Worm (Caenorhabditis elegans): ENCODE data around the gene ZK1290.15.

ZK1290.15 gene

DNA sequence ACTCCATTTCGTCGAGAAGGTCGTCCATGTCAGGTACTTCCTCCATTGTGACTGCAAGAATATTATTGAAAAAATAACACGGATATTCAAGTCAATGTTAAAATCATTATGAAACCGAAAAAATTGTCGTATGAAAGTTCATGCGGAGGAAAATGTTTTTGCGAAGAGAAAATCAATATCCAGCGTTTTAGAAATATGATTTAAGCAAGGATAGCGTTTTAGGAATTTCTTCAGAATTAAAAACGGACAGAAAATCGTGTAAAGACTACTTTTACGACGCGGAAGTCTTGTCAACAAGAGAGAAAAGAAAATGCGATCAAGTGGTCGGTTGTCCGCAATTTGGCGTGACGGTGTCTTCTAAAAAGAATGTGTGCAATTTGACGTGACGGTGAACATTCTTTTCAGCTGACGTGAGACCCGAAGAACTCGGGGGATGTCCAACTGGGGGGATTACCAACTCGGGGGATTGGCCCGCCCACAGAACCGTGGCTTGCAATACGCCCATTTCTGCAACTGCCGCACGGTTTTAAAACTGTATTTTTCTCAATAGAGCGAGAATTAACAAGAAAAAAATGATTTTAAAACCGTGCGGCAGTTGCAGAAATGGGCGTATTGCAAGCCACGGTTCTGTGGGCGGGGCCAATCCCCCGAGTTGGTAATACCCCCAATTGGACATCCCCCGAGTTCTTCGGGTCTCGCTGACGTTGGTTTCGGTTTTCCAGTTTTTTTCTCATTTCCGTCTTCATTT, 44.7 kb upstream of the ZK1290.15 start, which contains the start of the genes aka-1 and ubc-6 (continued):
- TF ChIP-seq vab-7 (GFP tag; IDR thresholded peaks at IDR 0.05) (peak; percentile 93), tag-97 (GFP tag; IDR thresholded peaks at IDR 0.05) (no peak), F10B5.3 (tag; optimal IDR thresholded peaks at IDR 0.05) (no peak), dmd-9 (GFP tag; IDR thresholded peaks at IDR 0.05) (peak; percentile 89), unc-39 (tag; optimal IDR thresholded peaks at IDR 0.05) (no peak), nhr-6 (tag; optimal IDR thresholded peaks at IDR 0.05) (peak; percentile 22), zip-2 (tag; optimal IDR thresholded peaks at IDR 0.05) (peak; percentile 23), mxl-2 (GFP tag; conservative IDR thresholded peaks at IDR 0.05) (peak; percentile 70; the same call in 1 of the 2 replicates), Y5F2A.4 (GFP tag; optimal IDR thresholded peaks at IDR 0.05) (peak; percentile 35), madf-9 (GFP tag; conservative IDR thresholded peaks at IDR 0.05) (peak; percentile 91), spr-1 (tag; optimal IDR thresholded peaks at IDR 0.05) (peak; percentile 86), zip-11 (GFP tag; IDR thresholded peaks at IDR 0.05) (no peak), mdt-29 (GFP tag; IDR thresholded peaks at IDR 0.05) (peak; percentile 90), F37D6.2 (tag; optimal IDR thresholded peaks at IDR 0.05) (peak; percentile 78), cey-2 (tag; optimal IDR thresholded peaks at IDR 0.05; ENCODE audit: borderline replicate concordance, insufficient read depth) (no peak), pqm-1 (tag; optimal IDR thresholded peaks at IDR 0.05) (no peak), gei-8 (GFP tag; optimal IDR thresholded peaks at IDR 0.05) (peak; percentile 11), lin-29 (GFP tag; IDR thresholded peaks at IDR 0.05) (peak; percentile 80)

DNA sequence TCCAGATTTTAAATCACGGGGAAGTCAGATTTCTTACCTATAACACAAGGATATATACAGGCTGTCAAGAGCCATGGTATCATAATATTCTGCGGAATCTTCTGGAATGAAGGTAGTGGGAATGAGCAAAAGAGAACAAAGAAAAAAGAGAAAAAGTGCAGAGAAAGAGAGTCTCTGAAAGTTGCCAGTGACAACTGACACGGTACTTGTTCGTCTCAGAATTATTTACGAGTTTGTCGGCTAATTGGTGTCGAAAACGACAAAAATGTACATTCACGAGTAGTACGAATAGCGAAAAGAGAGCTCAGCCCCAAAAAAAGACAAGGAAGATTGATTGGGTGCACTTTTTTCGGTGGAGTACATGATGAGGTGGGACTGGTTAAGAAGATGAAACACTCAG, 40.4 kb upstream of the ZK1290.15 start, which contains the start of gene cah-2:
cah-2 (minus strand) TSS at position 101 of the 400 bp plus-strand sequence.
- TF ChIP-seq ceh-82 (tag; optimal IDR thresholded peaks at IDR 0.05) = no peak
- no peak for TF ChIP-seq duxl-1 (tag; optimal IDR thresholded peaks at IDR 0.05; ENCODE audit: poor library complexity)

DNA sequence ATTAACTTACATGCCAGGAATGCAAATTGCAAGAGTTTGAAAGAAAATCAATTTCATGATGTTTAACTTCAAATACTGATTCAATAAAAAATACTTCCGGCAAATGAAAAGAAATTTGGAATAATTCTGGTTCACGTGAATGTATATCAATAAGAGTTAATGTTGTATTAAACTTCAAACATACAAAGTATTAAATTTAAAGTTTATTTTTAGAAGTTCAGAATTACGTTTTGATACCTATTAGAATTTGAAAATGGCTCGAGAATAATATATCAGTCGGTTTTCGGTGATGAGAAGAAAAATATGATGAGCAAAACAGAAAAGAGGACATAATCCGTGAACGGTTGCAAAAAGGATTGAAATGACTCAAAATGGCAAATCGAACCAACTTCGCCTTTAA, 33.8 kb upstream of the ZK1290.15 start, which contains the start of gene D1022.9:
D1022.9 (minus strand) TSS at position 101 of the 400 bp plus-strand sequence.
- TF ChIP-seq snpc-4 (tag; optimal IDR thresholded peaks at IDR 0.05) (no peak), duxl-1 (tag; optimal IDR thresholded peaks at IDR 0.05; ENCODE audit: poor library complexity) (no peak)

DNA sequence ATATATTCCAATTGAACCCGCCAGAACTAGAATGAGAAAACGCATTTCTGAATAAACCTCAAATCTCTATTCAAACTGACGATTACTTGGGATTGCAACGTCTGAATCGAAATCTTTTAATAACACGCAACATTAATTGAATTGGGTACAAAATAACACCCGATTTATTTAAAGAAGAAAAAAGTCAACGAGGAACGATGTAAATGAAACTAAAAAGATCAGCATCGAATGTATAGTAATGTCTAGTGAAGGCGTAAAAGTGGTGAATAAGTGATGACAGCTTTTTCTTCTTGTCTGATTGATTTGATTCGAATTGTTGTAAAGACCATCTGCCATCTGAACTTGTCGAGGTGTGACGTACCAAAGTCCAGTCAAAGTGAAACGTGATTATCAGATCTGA, 29.8 kb upstream of the ZK1290.15 start, which contains the start of gene nas-23:
nas-23 (minus strand) TSS at position 101 of the 400 bp plus-strand sequence.
- no peak for TF ChIP-seq ama-1 (optimal IDR thresholded peaks at IDR 0.05)
- peak; percentile 73 for TF ChIP-seq aha-1 (tag)

DNA sequence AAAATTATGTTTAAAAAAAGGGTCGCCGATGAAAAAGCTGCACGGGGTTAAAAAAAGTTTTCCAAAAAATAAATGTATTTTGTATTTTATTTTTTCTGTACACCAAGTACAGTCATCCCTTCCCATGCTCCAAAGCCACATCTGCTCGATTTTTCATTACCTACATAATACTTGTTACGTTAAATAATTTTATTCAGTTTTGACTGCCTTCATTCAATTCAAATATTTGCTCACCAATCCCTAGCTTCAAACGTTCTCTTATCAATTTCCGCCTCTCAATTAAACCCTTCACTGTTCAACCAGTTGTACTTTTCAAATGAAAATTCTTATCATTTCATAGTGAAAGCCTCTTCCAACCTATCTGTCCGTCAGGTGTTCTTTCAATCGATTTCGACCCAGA, 29.2 kb upstream of the ZK1290.15 start, which contains the start of gene R10H1.1:
R10H1.1 (plus strand) TSS at position 301 of the 400 bp plus-strand sequence.
- TF ChIP-seq rbr-2 (tag; optimal IDR thresholded peaks at IDR 0.05) (no peak), dpl-1 (GFP tag; optimal IDR thresholded peaks at IDR 0.05) (no peak), nhr-28 (tag; optimal IDR thresholded peaks at IDR 0.05) (peak; percentile 42), pqm-1 (tag; optimal IDR thresholded peaks at IDR 0.05) (peak; percentile 63)

DNA sequence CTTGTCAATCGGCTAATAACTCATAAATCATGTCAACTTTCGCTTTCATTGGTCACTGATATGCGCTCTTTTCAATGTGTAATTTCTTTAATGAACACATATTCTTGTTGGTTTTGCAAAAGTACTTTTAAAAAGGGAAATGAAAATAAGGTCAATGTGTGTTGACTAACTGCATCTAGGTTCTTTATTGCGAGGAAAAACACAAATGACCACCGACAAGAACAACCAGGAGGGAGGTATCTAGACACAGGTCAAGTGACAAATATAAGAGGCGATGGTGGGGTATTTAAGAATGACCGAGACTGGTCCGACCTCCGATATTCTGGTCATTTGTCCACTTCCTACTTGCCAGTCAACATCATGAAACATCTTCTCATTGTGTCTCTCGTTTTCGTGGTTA, 27.3 kb upstream of the ZK1290.15 start, which contains the start of gene spi-1:
spi-1 (plus strand) TSS at position 178 of the 400 bp plus-strand sequence.
- TF ChIP-seq unc-62 (GFP tag; optimal IDR thresholded peaks at IDR 0.05 in 1 of 2) (peak in 1 of 2 experiments; percentile 85), unc-62 (tag; optimal IDR thresholded peaks at IDR 0.05) (no peak), gei-8 (GFP tag; optimal IDR thresholded peaks at IDR 0.05) (no peak), nhr-10 (tag; optimal IDR thresholded peaks at IDR 0.05) (no peak), hlh-30 (tag; optimal IDR thresholded peaks at IDR 0.05; ENCODE audit: insufficient read depth) (peak; percentile 42)

Measured in whole organism, L4 larva.